Fruit fly (Drosophila melanogaster): ENCODE results near the gene Argk2.

Gene Argk2

DNA sequence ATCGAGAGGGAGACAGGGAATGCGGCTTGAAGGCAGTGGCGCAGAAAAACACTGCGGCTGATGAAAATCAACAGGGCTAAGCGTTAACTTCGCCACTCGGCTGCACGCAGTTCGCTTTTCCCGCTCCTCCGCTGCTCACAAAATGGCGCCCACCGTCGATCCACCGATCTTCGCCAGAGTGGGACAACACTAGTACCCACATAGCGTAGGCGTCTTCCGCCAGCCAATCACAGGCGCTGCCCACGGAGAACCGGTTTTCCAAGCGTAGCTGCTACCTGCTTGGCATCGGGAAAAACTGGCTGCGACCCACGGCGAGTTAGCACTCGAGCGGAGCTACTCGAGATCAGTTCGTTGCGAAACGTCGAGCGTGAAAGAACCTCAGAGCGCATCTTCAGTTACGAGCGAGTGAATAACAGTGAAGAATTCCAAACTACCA lies 6.2 kb upstream of the Argk2 start, which contains the start of gene Doc1 (continued):
- TF ChIP-seq otp (GFP tag; IDR thresholded peaks at IDR 0.05) (0 out of 3 replicates have a peak, but pooled peaks have one; percentile 12), phol (tag; optimal IDR thresholded peaks at IDR 0.05) (peak; percentile 66), CG5180 (GFP tag; optimal IDR thresholded peaks at IDR 0.05) (no peak), CG31365 (tag; optimal IDR thresholded peaks at IDR 0.05) (no peak), Hand (GFP tag; optimal IDR thresholded peaks at IDR 0.05) (no peak), CG1602 (GFP tag; optimal IDR thresholded peaks at IDR 0.05) (no peak), CG17912 (GFP tag; optimal IDR thresholded peaks at IDR 0.05) (no peak), stwl (tag; optimal IDR thresholded peaks at IDR 0.05) (no peak), lmd (GFP tag; IDR thresholded peaks at IDR 0.05) (no peak), Mes4 (GFP tag; optimal IDR thresholded peaks at IDR 0.05) (no peak), CG12299 (tag; optimal IDR thresholded peaks at IDR 0.05) (no peak), CG2199 (GFP tag; IDR thresholded peaks at IDR 0.05) (0 out of 3 replicates have a peak, but pooled peaks have one; percentile 40), klu (GFP tag; IDR thresholded peaks at IDR 0.05) (no peak), crc (GFP tag; optimal IDR thresholded peaks at IDR 0.05) (no peak), CG11085 (GFP tag; IDR thresholded peaks at IDR 0.05) (no peak), Optix (GFP tag; IDR thresholded peaks at IDR 0.05) (no peak), danr (GFP tag; IDR thresholded peaks at IDR 0.05) (no peak), CG1603 (tag; optimal IDR thresholded peaks at IDR 0.05) (no peak), pita (GFP tag; optimal IDR thresholded peaks at IDR 0.05) (no peak), CG11696 (GFP tag; IDR thresholded peaks at IDR 0.05) (no peak), CG8765 (GFP tag; IDR thresholded peaks at IDR 0.05) (peak; percentile 20; the same call in 1 of the 2 replicates), CG17612 (GFP tag; IDR thresholded peaks at IDR 0.05) (no peak), CG7839 (tag; optimal IDR thresholded peaks at IDR 0.05) (no peak), Antp (GFP tag; optimal IDR thresholded peaks at IDR 0.05) (no peak), CG6813 (GFP tag; optimal IDR thresholded peaks at IDR 0.05) (no peak), CG1233 (GFP tag; optimal IDR thresholded peaks at IDR 0.05) (no peak), Hr3 (GFP tag; optimal IDR thresholded peaks at IDR 0.05) (no peak), bsh (GFP tag; optimal IDR thresholded peaks at IDR 0.05) (no peak), vfl (GFP tag; optimal IDR thresholded peaks at IDR 0.05) (peak; percentile 25), CG15479 (GFP tag; optimal IDR thresholded peaks at IDR 0.05) (peak; percentile 78), CG6272 (GFP tag; IDR thresholded peaks at IDR 0.05) (no peak), CG8478 (optimal IDR thresholded peaks at IDR 0.05) (peak; percentile 45), CG10321 (GFP tag; IDR thresholded peaks at IDR 0.05) (peak; percentile 96), Hr51 (GFP tag; optimal IDR thresholded peaks at IDR 0.05) (no peak), CG16779 (GFP tag; IDR thresholded peaks at IDR 0.05) (no peak), sens (GFP tag) (peak; percentile 54), tll (GFP tag; optimal IDR thresholded peaks at IDR 0.05) (peak in 1 of 2 experiments; percentile 63), Dek (tag; optimal IDR thresholded peaks at IDR 0.05) (no peak), trh (GFP tag; optimal IDR thresholded peaks at IDR 0.05) (no peak), slbo (GFP tag; IDR thresholded peaks at IDR 0.05) (no peak), oc (tag; optimal IDR thresholded peaks at IDR 0.05) (no peak), MBD-R2 (GFP tag; IDR thresholded peaks at IDR 0.05) (no peak), grn (GFP tag; optimal IDR thresholded peaks at IDR 0.05) (peak; percentile 30), dm (GFP tag; optimal IDR thresholded peaks at IDR 0.05) (no peak), CG16863 (GFP tag; optimal IDR thresholded peaks at IDR 0.05) (no peak), CG12155 (GFP tag; optimal IDR thresholded peaks at IDR 0.05) (no peak), dysf (GFP tag; IDR thresholded peaks at IDR 0.05) (no peak), CG42726 (GFP tag; IDR thresholded peaks at IDR 0.05; ENCODE audit: partially characterized antibody) (no peak), gce (GFP tag; IDR thresholded peaks at IDR 0.05) (no peak), HLHmδ (GFP tag; optimal IDR thresholded peaks at IDR 0.05) (no peak), Sox100B (GFP tag; optimal IDR thresholded peaks at IDR 0.05) (no peak), CG4617 (GFP tag; optimal IDR thresholded peaks at IDR 0.05; ENCODE audit: borderline replicate concordance) (no peak)
